Worm (Caenorhabditis elegans): Measurements from ENCODE around the gene fbxa-65.
A peak's percentile ranks its signal among the peaks of the same experiment; 100 is the strongest.

Gene fbxa-65

ce11 chrV:3391005-3391404, 44.7 kb upstream of the fbxa-65 start (continued):
- TF ChIP-seq zfp-3 (GFP tag; conservative IDR thresholded peaks at IDR 0.05) (no peak), mxl-3 (GFP tag; optimal IDR thresholded peaks at IDR 0.05) (peak; percentile 87), ceh-44 (GFP tag; IDR thresholded peaks at IDR 0.05) (no peak), madf-9 (GFP tag; conservative IDR thresholded peaks at IDR 0.05) (0 out of 2 replicates have a peak, but pooled peaks have one; percentile 30), zfp-2 (tag; optimal IDR thresholded peaks at IDR 0.05) (peak; percentile 7), lin-39 (tag; optimal IDR thresholded peaks at IDR 0.05) (no peak), ZK546.5 (tag; optimal IDR thresholded peaks at IDR 0.05) (no peak), nhr-237 (tag; optimal IDR thresholded peaks at IDR 0.05) (no peak), cey-2 (tag; optimal IDR thresholded peaks at IDR 0.05; ENCODE audit: borderline replicate concordance, insufficient read depth) (peak; percentile 18), nhr-10 (tag; optimal IDR thresholded peaks at IDR 0.05) (peak; percentile 12), lin-13 (GFP tag; optimal IDR thresholded peaks at IDR 0.05) (peak; percentile 38), daf-16 (GFP tag; optimal IDR thresholded peaks at IDR 0.05) (peak in 1 of 2 experiments; percentile 43), daf-16 (tag; optimal IDR thresholded peaks at IDR 0.05) (no peak), nhr-28 (tag; optimal IDR thresholded peaks at IDR 0.05) (peak; percentile 94), lin-15B (tag; optimal IDR thresholded peaks at IDR 0.05) (no peak), nhr-111 (GFP tag; optimal IDR thresholded peaks at IDR 0.05) (no peak), fos-1 (tag; optimal IDR thresholded peaks at IDR 0.05) (no peak), lim-7 (GFP tag; IDR thresholded peaks at IDR 0.05) (no peak), ceh-82 (tag; optimal IDR thresholded peaks at IDR 0.05) (no peak), egl-27 (tag; optimal IDR thresholded peaks at IDR 0.05) (no peak), F10B5.3 (tag; optimal IDR thresholded peaks at IDR 0.05) (no peak), unc-130 (GFP tag; optimal IDR thresholded peaks at IDR 0.05) (no peak), hlh-11 (tag; optimal IDR thresholded peaks at IDR 0.05) (peak; percentile 93), lir-3 (tag; optimal IDR thresholded peaks at IDR 0.05) (no peak), mdl-1 (tag; optimal IDR thresholded peaks at IDR 0.05) (peak; percentile 43 to 80), zip-11 (GFP tag; IDR thresholded peaks at IDR 0.05) (no peak), jun-1 (tag; optimal IDR thresholded peaks at IDR 0.05) (peak; percentile 45), nhr-102 (tag; optimal IDR thresholded peaks at IDR 0.05) (no peak), mep-1 (tag; optimal IDR thresholded peaks at IDR 0.05) (peak; percentile 85), duxl-1 (tag; optimal IDR thresholded peaks at IDR 0.05; ENCODE audit: poor library complexity) (peak; percentile 78), nhr-76 (tag; optimal IDR thresholded peaks at IDR 0.05) (peak; percentile 62), dve-1 (tag; optimal IDR thresholded peaks at IDR 0.05; ENCODE audit: insufficient read depth) (no peak), lsy-2 (tag; optimal IDR thresholded peaks at IDR 0.05) (peak; percentile 75 to 87), set-16 (GFP tag; IDR thresholded peaks at IDR 0.05) (no peak), ceh-28 (tag; optimal IDR thresholded peaks at IDR 0.05) (no peak), dmd-6 (GFP tag; IDR thresholded peaks at IDR 0.05) (peak; percentile 94), sdz-12 (GFP tag; optimal IDR thresholded peaks at IDR 0.05) (no peak), mxl-2 (GFP tag; conservative IDR thresholded peaks at IDR 0.05) (no peak; the same call in 1 of the 2 replicates), daf-8 (GFP tag; IDR thresholded peaks at IDR 0.05) (no peak), egl-43 (GFP tag; IDR thresholded peaks at IDR 0.05) (no peak), skn-1 (tag; optimal IDR thresholded peaks at IDR 0.05) (no peak), mes-2 (tag; optimal IDR thresholded peaks at IDR 0.05; ENCODE audit: poor library complexity, severe bottlenecking) (peak; percentile 75), ctbp-1 (GFP tag; IDR thresholded peaks at IDR 0.05) (peak; percentile 57; the same call in 1 of the 2 replicates), pha-4 (GFP tag; IDR thresholded peaks at IDR 0.05) (no peak), pha-4 (tag; optimal IDR thresholded peaks at IDR 0.05) (peak; percentile 70), ztf-11 (tag; optimal IDR thresholded peaks at IDR 0.05) (no peak), ama-1 (optimal IDR thresholded peaks at IDR 0.05) (no peak), Y48G9A.11 (GFP tag; IDR thresholded peaks at IDR 0.05) (no peak)
